Worm (Caenorhabditis elegans) whole organism, L2 larva: ENCODE results near the gene dnj-3.

ENCODE experiments used
- ama-1 ChIP-seq: fragments of 150-350 bp; optimal IDR thresholded peaks from 2 replicates; lab custom pipeline; 2018; ENCODE audit warnings: inconsistent platforms
- ceh-16 ChIP-seq: fragments of 150-350 bp; optimal IDR thresholded peaks from 2 replicates; lab custom pipeline; 2014; ENCODE audit warnings: missing biosample characterization, missing genetic modification characterization
- egl-27 ChIP-seq: sonication (generic microtip); optimal IDR thresholded peaks from 3 replicates; lab custom pipeline; 2017; ENCODE audit warnings: missing biosample characterization, missing genetic modification reagents, missing genetic modification characterization
- elt-3 ChIP-seq: sonication (generic microtip); optimal IDR thresholded peaks from 2 replicates; lab custom pipeline; 2017; ENCODE audit warnings: missing biosample characterization, missing genetic modification characterization
- mab-5 ChIP-seq: fragments of 150-350 bp; optimal IDR thresholded peaks from 2 replicates; lab custom pipeline; 2014; ENCODE audit warnings: missing biosample characterization, missing genetic modification characterization
- mdl-1 ChIP-seq, 2 experiments: fragments of 150-350 bp in 1 of 2; sonication (generic microtip) in 1 of 2; optimal IDR thresholded peaks; 2 replicates each; lab custom pipeline; 2017; ENCODE audit warnings: missing biosample characterization in 2 of 2, missing genetic modification characterization in 2 of 2
- peb-1 ChIP-seq: fragments of 150-350 bp; optimal IDR thresholded peaks from 2 replicates; lab custom pipeline; 2014; ENCODE audit warnings: missing biosample characterization, missing genetic modification characterization
- zag-1 ChIP-seq: fragments of 150-350 bp; optimal IDR thresholded peaks from 2 replicates; lab custom pipeline; 2014; ENCODE audit warnings: missing biosample characterization, missing genetic modification characterization

ce11 chrV:15020732-15021131 is 47.7 kb upstream of the dnj-3 start, which contains the start of gene F14H8.5:
- no peak for TF ChIP-seq ama-1 (lab: Kevin White, UChicago)
- TF ChIP-seq zag-1 (tag; lab: Kevin White, UChicago), result no peak
- TF ChIP-seq egl-27 (tag; lab: Kevin White, UChicago), result no peak
- TF ChIP-seq elt-3 (tag; lab: Kevin White, UChicago), result no peak
- TF ChIP-seq ceh-16, result no peak
- no peak for TF ChIP-seq mab-5
- TF ChIP-seq peb-1 (tag; lab: Kevin White, UChicago), result no peak
- no peak for TF ChIP-seq mdl-1 (tag; optimal IDR thresholded peaks at IDR 0.05; lab: Kevin White, UChicago)
